Worm (Caenorhabditis elegans) whole organism, early embryonic: ENCODE data around the gene R05G9.1.
A peak's percentile ranks its signal among the peaks of the same experiment; 100 is the strongest.

ENCODE experiments used
- B0310.2 ChIP-seq: sonication (generic microtip); optimal IDR thresholded peaks from 2 replicates; lab custom pipeline; 2016; ENCODE audit warnings: mild to moderate bottlenecking, missing genetic modification characterization, missing compliant biosample characterization
- F13C5.2 ChIP-seq: sonication (generic microtip); optimal IDR thresholded peaks from 2 replicates; lab custom pipeline; 2017; ENCODE audit warnings: mild to moderate bottlenecking, missing genetic modification characterization, inconsistent platforms, missing compliant biosample characterization
- aly-1 ChIP-seq: sonication (generic microtip); optimal IDR thresholded peaks from 2 replicates; lab custom pipeline; 2016; ENCODE audit warnings: missing genetic modification characterization, missing compliant biosample characterization
- ama-1 ChIP-seq: fragments of 150-350 bp; optimal IDR thresholded peaks from 2 replicates; lab custom pipeline; 2014
- ceh-13 ChIP-seq: fragments of 200-800 bp; sonication (Bioruptor generic); optimal IDR thresholded peaks from 2 replicates; lab custom pipeline; 2018; ENCODE audit warnings: mild to moderate bottlenecking, missing genetic modification characterization, missing compliant biosample characterization
- ceh-36 ChIP-seq: sonication (generic microtip); optimal IDR thresholded peaks from 2 replicates; lab custom pipeline; 2016; ENCODE audit warnings: missing genetic modification characterization, inconsistent platforms, missing compliant biosample characterization
- ets-7 ChIP-seq: sonication (generic microtip); optimal IDR thresholded peaks from 2 replicates; lab custom pipeline; 2016; ENCODE audit warnings: missing genotype, missing genetic modification characterization, missing compliant biosample characterization
- flt-1 ChIP-seq: fragments of 200-800 bp; sonication (Bioruptor generic); IDR thresholded peaks from 2 replicates; pipeline ENCODE4 v1.3.6; 2022; ENCODE audit warnings: missing genetic modification characterization, missing compliant biosample characterization
- hmbx-1 ChIP-seq: sonication (generic microtip); optimal IDR thresholded peaks from 2 replicates; lab custom pipeline; 2016; ENCODE audit warnings: mild to moderate bottlenecking, missing genetic modification characterization, missing compliant biosample characterization
- hmg-4 ChIP-seq: fragments of 200-800 bp; sonication (Bioruptor generic); optimal IDR thresholded peaks from 2 replicates; lab custom pipeline; 2018; ENCODE audit warnings: mild to moderate bottlenecking, missing genetic modification characterization, missing compliant biosample characterization
- hnd-1 ChIP-seq: sonication (generic microtip); optimal IDR thresholded peaks from 2 replicates; lab custom pipeline; 2016; ENCODE audit warnings: missing genetic modification characterization, missing compliant biosample characterization
- pes-1 ChIP-seq: fragments of 200-800 bp; sonication (Bioruptor generic); IDR thresholded peaks from 2 replicates; pipeline ENCODE4 v1.3.6; 2022; ENCODE audit warnings: missing genetic modification reagents, missing genetic modification characterization, missing compliant biosample characterization
- scrt-1 ChIP-seq: fragments of 200-800 bp; sonication (Bioruptor generic); IDR thresholded peaks from 2 replicates; pipeline ENCODE4 v1.3.6; 2022; ENCODE audit warnings: missing genetic modification characterization, missing compliant biosample characterization
- sea-1 ChIP-seq: fragments of 200-800 bp; sonication (Bioruptor generic); conservative IDR thresholded peaks from 2 replicates; pipeline ENCODE4 v1.3.6; 2022; ENCODE audit warnings: missing genetic modification characterization, missing compliant biosample characterization
- tbx-11 ChIP-seq: fragments of 200-800 bp; sonication (Bioruptor generic); IDR thresholded peaks from 2 replicates; pipeline ENCODE4 v1.3.6; 2022; ENCODE audit warnings: missing genetic modification characterization, missing compliant biosample characterization
- tbx-37 ChIP-seq: fragments of 200-800 bp; sonication (Bioruptor generic); conservative IDR thresholded peaks from 2 replicates; pipeline ENCODE4 v1.3.6; 2022; ENCODE audit warnings: missing genetic modification reagents, missing genetic modification characterization, missing compliant biosample characterization
- tra-4 ChIP-seq: sonication (generic microtip); optimal IDR thresholded peaks from 2 replicates; lab custom pipeline; 2017; ENCODE audit warnings: missing genetic modification characterization, missing compliant biosample characterization

Gene R05G9.1

ce11 chrII:6482762-6483161 lies 20.2 kb upstream of the R05G9.1 start:
- TF ChIP-seq ceh-36 (tag; lab: Kevin White, UChicago) (no peak), B0310.2 (tag; lab: Kevin White, UChicago) (no peak), ets-7 (no peak), aly-1 (tag; lab: Kevin White, UChicago) (no peak), ama-1 (lab: Kevin White, UChicago) (no peak), hmg-4 (GFP tag; lab: Kevin White, UChicago) (no peak), tra-4 (tag; lab: Kevin White, UChicago) (no peak)

- TF ChIP-seq F13C5.2 (tag; lab: Kevin White, UChicago) (no peak), aly-1 (tag; lab: Kevin White, UChicago) (no peak), pes-1 (no peak), ceh-36 (tag; lab: Kevin White, UChicago) (no peak), tbx-11 (GFP tag; lab: Robert Waterston, UW) (no peak), ama-1 (lab: Kevin White, UChicago) (no peak), sea-1 (GFP tag; lab: Robert Waterston, UW) (no peak), scrt-1 (GFP tag; lab: Robert Waterston, UW) (no peak), tbx-37 (GFP tag; lab: Robert Waterston, UW) (no peak), ceh-13 (no peak), flt-1 (GFP tag; lab: Robert Waterston, UW) (no peak), hnd-1 (no peak), B0310.2 (tag; lab: Kevin White, UChicago) (no peak), hmbx-1 (no peak), tra-4 (tag; lab: Kevin White, UChicago) (no peak), ets-7 (no peak), hmg-4 (GFP tag; lab: Kevin White, UChicago) (no peak)
Observed at ce11 chrII:6484876-6485526, 18.0 kb upstream of the R05G9.1 start, which contains the start of the genes lido-16 and plpp-1.2. Gene lido-16, minus strand, starts transcription at chrII:6484976. Gene plpp-1.2, plus strand, starts transcription at chrII:6485476.

- TF ChIP-seq pes-1 (no peak), tbx-11 (GFP tag; lab: Robert Waterston, UW) (no peak), scrt-1 (GFP tag; lab: Robert Waterston, UW) (no peak), ets-7 (no peak), hmbx-1 (no peak), B0310.2 (tag; lab: Kevin White, UChicago) (no peak), ama-1 (lab: Kevin White, UChicago) (no peak), aly-1 (tag; lab: Kevin White, UChicago) (no peak), flt-1 (GFP tag; lab: Robert Waterston, UW) (no peak), ceh-36 (tag; lab: Kevin White, UChicago) (no peak), ceh-13 (no peak), tra-4 (tag; lab: Kevin White, UChicago) (no peak), hnd-1 (no peak), F13C5.2 (tag; lab: Kevin White, UChicago) (no peak), tbx-37 (GFP tag; lab: Robert Waterston, UW) (no peak), hmg-4 (GFP tag; lab: Kevin White, UChicago) (no peak)
Observed at ce11 chrII:6486344-6486743, 16.6 kb upstream of the R05G9.1 start.

ce11 chrII:6489711-6490184 lies 13.2 kb upstream of the R05G9.1 start, which contains the start of the genes snr-3 and rsp-5:
Gene snr-3, minus strand, starts transcription at chrII:6489761.
Gene rsp-5, plus strand, starts transcription at chrII:6490165.
- TF ChIP-seq sea-1 (GFP tag; lab: Robert Waterston, UW) (no peak), F13C5.2 (tag; lab: Kevin White, UChicago) (no peak), tbx-11 (GFP tag; lab: Robert Waterston, UW) (no peak), tra-4 (tag; lab: Kevin White, UChicago) (no peak), scrt-1 (GFP tag; lab: Robert Waterston, UW) (no peak), hnd-1 (no peak), ama-1 (lab: Kevin White, UChicago) (no peak), ceh-36 (tag; lab: Kevin White, UChicago) (no peak), hmg-4 (GFP tag; lab: Kevin White, UChicago) (no peak), tbx-37 (GFP tag; lab: Robert Waterston, UW) (no peak), hmbx-1 (no peak), aly-1 (tag; lab: Kevin White, UChicago) (no peak), ets-7 (no peak), B0310.2 (tag; lab: Kevin White, UChicago) (no peak), flt-1 (GFP tag; lab: Robert Waterston, UW) (no peak), ceh-13 (no peak), pes-1 (no peak)

- no peak for TF ChIP-seq hmbx-1
- no peak for TF ChIP-seq ceh-13
- no peak for TF ChIP-seq flt-1 (GFP tag; lab: Robert Waterston, UW)
- TF ChIP-seq tbx-11 (GFP tag; lab: Robert Waterston, UW): no peak
- TF ChIP-seq scrt-1 (GFP tag; lab: Robert Waterston, UW): no peak
- TF ChIP-seq sea-1 (GFP tag; lab: Robert Waterston, UW): no peak
Observed at ce11 chrII:6491187-6491586, 11.8 kb upstream of the R05G9.1 start.

ce11 chrII:6491817-6492452 lies 11.0 kb upstream of the R05G9.1 start, which contains the start of the genes T28D9.11 and T28D9.1:
Gene T28D9.11, minus strand, starts transcription at chrII:6491993.
Gene T28D9.1, plus strand, starts transcription at chrII:6492402.
- TF ChIP-seq tbx-11 (GFP tag; lab: Robert Waterston, UW) (no peak), tra-4 (tag; lab: Kevin White, UChicago) (no peak), aly-1 (tag; lab: Kevin White, UChicago) (peak; percentile 24), ceh-36 (tag; lab: Kevin White, UChicago) (no peak), scrt-1 (GFP tag; lab: Robert Waterston, UW) (0 out of 2 replicates have a peak, but pooled peaks have one; percentile 59), flt-1 (GFP tag; lab: Robert Waterston, UW) (peak; percentile 33; the same call in 1 of the 2 replicates), pes-1 (peak; percentile 60; the same call in 1 of the 2 replicates), tbx-37 (GFP tag; lab: Robert Waterston, UW) (peak; percentile 39; the same call in 1 of the 2 replicates), B0310.2 (tag; lab: Kevin White, UChicago) (peak; percentile 72), hnd-1 (no peak), hmg-4 (GFP tag; lab: Kevin White, UChicago) (peak; percentile 80)
